Fruit fly (Drosophila melanogaster) whole organism, embryonic: Measurements from ENCODE around the gene CG3348.

Experiments
- B-H2 ChIP-seq: fragments of 200-800 bp; sonication (Bioruptor generic); optimal IDR thresholded peaks from 2 replicates; lab custom pipeline; 2018; ENCODE audit warnings: missing biosample characterization, mild to moderate bottlenecking, missing genetic modification characterization
- CG10147 ChIP-seq: fragments of 200-800 bp; sonication (Bioruptor generic); optimal IDR thresholded peaks from 2 replicates; lab custom pipeline; 2019; ENCODE audit warnings: missing biosample characterization, mild to moderate bottlenecking, missing genetic modification characterization, moderate library complexity
- CG10209 ChIP-seq: fragments of 200-800 bp; sonication (Bioruptor generic); optimal IDR thresholded peaks from 3 replicates; lab custom pipeline; 2017; ENCODE audit warnings: missing biosample characterization, mild to moderate bottlenecking, missing genetic modification characterization, missing genetic modification reagents
- CG11247 ChIP-seq: fragments of 200-800 bp; sonication (Bioruptor generic); IDR thresholded peaks from 2 replicates; pipeline ENCODE4 v1.3.6; 2022; ENCODE audit warnings: missing biosample characterization, missing genetic modification characterization
- CG11723 ChIP-seq: fragments of 200-800 bp; sonication (Bioruptor generic); optimal IDR thresholded peaks from 2 replicates; lab custom pipeline; 2017; ENCODE audit warnings: missing biosample characterization, mild to moderate bottlenecking, missing genetic modification characterization
- CG12299 ChIP-seq: fragments of 200-800 bp; sonication (Bioruptor generic); optimal IDR thresholded peaks from 2 replicates; lab custom pipeline; 2018; ENCODE audit warnings: missing biosample characterization, mild to moderate bottlenecking, missing genetic modification characterization
- CG12744 ChIP-seq: fragments of 200-800 bp; sonication (Bioruptor generic); optimal IDR thresholded peaks from 2 replicates; lab custom pipeline; 2016; ENCODE audit warnings: missing biosample characterization, missing genetic modification characterization
- CG13775 ChIP-seq: fragments of 200-800 bp; sonication (Bioruptor generic); optimal IDR thresholded peaks from 3 replicates; lab custom pipeline; 2017; ENCODE audit warnings: missing biosample characterization, mild to moderate bottlenecking, missing genetic modification characterization
- CG14965 ChIP-seq: fragments of 200-800 bp; sonication (Bioruptor generic); optimal IDR thresholded peaks from 2 replicates; lab custom pipeline; 2016; ENCODE audit warnings: missing biosample characterization, missing genetic modification characterization, borderline replicate concordance
- CG15073 ChIP-seq: fragments of 200-800 bp; sonication (Bioruptor generic); optimal IDR thresholded peaks from 2 replicates; lab custom pipeline; 2016; ENCODE audit warnings: missing biosample characterization, missing genetic modification characterization
- CG15696 ChIP-seq: fragments of 200-800 bp; sonication (Bioruptor generic); optimal IDR thresholded peaks from 2 replicates; lab custom pipeline; 2019; ENCODE audit warnings: missing biosample characterization, mild to moderate bottlenecking, missing genetic modification characterization, moderate library complexity
- CG16813 ChIP-seq: fragments of 200-800 bp; sonication (Bioruptor generic); IDR thresholded peaks from 3 replicates; pipeline ENCODE4 v1.3.6; 2022; ENCODE audit warnings: missing biosample characterization, missing genetic modification characterization; ENCODE audit not compliant: partially characterized antibody
- CG17186 ChIP-seq: fragments of 200-800 bp; sonication (Bioruptor generic); optimal IDR thresholded peaks from 3 replicates; lab custom pipeline; 2017; ENCODE audit warnings: missing biosample characterization, missing genetic modification reagents, missing genetic modification characterization
- CG17328 ChIP-seq: fragments of 200-800 bp; sonication (Bioruptor generic); IDR thresholded peaks from 2 replicates; pipeline ENCODE4 v1.3.6; 2022; ENCODE audit warnings: missing biosample characterization, missing genetic modification characterization
- CG17359 ChIP-seq: fragments of 200-800 bp; sonication (Bioruptor generic); optimal IDR thresholded peaks from 3 replicates; lab custom pipeline; 2018; ENCODE audit warnings: missing biosample characterization, mild to moderate bottlenecking, missing genetic modification characterization, moderate library complexity
- CG17361 ChIP-seq: fragments of 200-800 bp; sonication (Bioruptor generic); IDR thresholded peaks from 3 replicates; pipeline ENCODE4 v1.3.6; 2022; ENCODE audit warnings: missing biosample characterization, missing genetic modification characterization
- CG1792 ChIP-seq: fragments of 200-800 bp; sonication (Bioruptor generic); optimal IDR thresholded peaks from 2 replicates; lab custom pipeline; 2016; ENCODE audit warnings: missing biosample characterization, missing genetic modification characterization
- CG2120 ChIP-seq: fragments of 200-800 bp; sonication (Bioruptor generic); optimal IDR thresholded peaks from 3 replicates; lab custom pipeline; 2016; ENCODE audit warnings: missing biosample characterization, missing genetic modification characterization
- CG31224 ChIP-seq: fragments of 200-800 bp; sonication (Bioruptor generic); IDR thresholded peaks from 2 replicates; pipeline ENCODE4 v1.3.6; 2022; ENCODE audit warnings: missing biosample characterization, missing genetic modification characterization
- CG31388 ChIP-seq: fragments of 200-800 bp; sonication (Bioruptor generic); optimal IDR thresholded peaks from 2 replicates; lab custom pipeline; 2016; ENCODE audit warnings: missing biosample characterization, missing genetic modification characterization
- CG3163 ChIP-seq: fragments of 200-800 bp; sonication (Bioruptor generic); optimal IDR thresholded peaks from 3 replicates; lab custom pipeline; 2016; ENCODE audit warnings: missing biosample characterization, missing genetic modification characterization
- CG32772 ChIP-seq: fragments of 200-800 bp; sonication (Bioruptor generic); IDR thresholded peaks from 2 replicates; pipeline ENCODE4 v1.3.6; 2022; ENCODE audit warnings: missing biosample characterization, missing genetic modification characterization
- CG8765 ChIP-seq: fragments of 200-800 bp; sonication (Bioruptor generic); IDR thresholded peaks from 2 replicates; pipeline ENCODE4 v1.3.6; 2022; ENCODE audit warnings: missing biosample characterization, missing genetic modification characterization
- CG9932 ChIP-seq: fragments of 200-800 bp; sonication (Bioruptor generic); IDR thresholded peaks from 2 replicates; pipeline ENCODE4 v1.3.6; 2022; ENCODE audit warnings: missing biosample characterization, missing genetic modification characterization
- Gsc ChIP-seq: fragments of 200-800 bp; sonication (Bioruptor generic); IDR thresholded peaks from 2 replicates; pipeline ENCODE4 v1.3.6; 2022; ENCODE audit warnings: missing biosample characterization, missing genetic modification characterization
- HHEX ChIP-seq: fragments of 200-800 bp; sonication (Bioruptor generic); optimal IDR thresholded peaks from 3 replicates; lab custom pipeline; 2017; ENCODE audit warnings: missing biosample characterization, mild to moderate bottlenecking, missing genetic modification characterization, missing genetic modification reagents
- HLH3B ChIP-seq: fragments of 200-800 bp; sonication (Bioruptor generic); IDR thresholded peaks from 2 replicates; pipeline ENCODE4 v1.3.6; 2022; ENCODE audit warnings: missing biosample characterization, missing genetic modification characterization
- Hmr ChIP-seq: fragments of 200-800 bp; sonication (Bioruptor generic); optimal IDR thresholded peaks from 3 replicates; lab custom pipeline; 2017; ENCODE audit warnings: mild to moderate bottlenecking, missing biosample characterization, missing genetic modification reagents, missing genetic modification characterization
- Hr3 ChIP-seq: fragments of 200-800 bp; sonication (Bioruptor generic); optimal IDR thresholded peaks from 3 replicates; lab custom pipeline; 2016; ENCODE audit warnings: missing biosample characterization, missing genetic modification characterization
- Lim3 ChIP-seq: fragments of 200-800 bp; sonication (Bioruptor generic); IDR thresholded peaks from 2 replicates; pipeline ENCODE4 v1.3.6; 2022; ENCODE audit warnings: missing biosample characterization, missing genetic modification characterization
- MBD-R2 ChIP-seq: fragments of 200-800 bp; sonication (Bioruptor generic); IDR thresholded peaks from 2 replicates; pipeline ENCODE4 v1.3.6; 2022; ENCODE audit warnings: missing biosample characterization, missing genetic modification characterization
- NC2α ChIP-seq: fragments of 200-800 bp; sonication (Bioruptor generic); optimal IDR thresholded peaks from 2 replicates; lab custom pipeline; 2016; ENCODE audit warnings: missing biosample characterization, missing genetic modification characterization
- NK7.1 ChIP-seq: fragments of 200-800 bp; sonication (Bioruptor generic); optimal IDR thresholded peaks from 3 replicates; lab custom pipeline; 2016; ENCODE audit warnings: missing biosample characterization, missing genetic modification characterization
- Ravus ChIP-seq: fragments of 200-800 bp; sonication (Bioruptor generic); IDR thresholded peaks from 2 replicates; pipeline ENCODE4 v1.3.6; 2022; ENCODE audit warnings: missing biosample characterization, missing genetic modification characterization
- Usf ChIP-seq: fragments of 200-800 bp; sonication (Bioruptor generic); optimal IDR thresholded peaks from 2 replicates; lab custom pipeline; 2017; ENCODE audit warnings: missing genotype, missing biosample characterization, missing genetic modification characterization
- al ChIP-seq: fragments of 200-800 bp; sonication (Bioruptor generic); IDR thresholded peaks from 2 replicates; pipeline ENCODE4 v1.3.6; 2022; ENCODE audit warnings: missing biosample characterization, missing genetic modification characterization
- cato ChIP-seq: fragments of 200-800 bp; sonication (Bioruptor generic); optimal IDR thresholded peaks from 2 replicates; lab custom pipeline; 2016; ENCODE audit warnings: missing biosample characterization, missing genetic modification characterization, borderline replicate concordance
- ci ChIP-seq: fragments of 200-800 bp; sonication (Bioruptor generic); IDR thresholded peaks from 3 replicates; pipeline ENCODE4 v1.3.6; 2022; ENCODE audit warnings: missing biosample characterization, missing genetic modification characterization
- crc ChIP-seq: fragments of 200-800 bp; sonication (Bioruptor generic); optimal IDR thresholded peaks from 2 replicates; lab custom pipeline; 2016; ENCODE audit warnings: missing biosample characterization, missing genetic modification characterization
- exex ChIP-seq: fragments of 200-800 bp; sonication (Bioruptor generic); optimal IDR thresholded peaks from 4 replicates; lab custom pipeline; 2018; ENCODE audit warnings: missing biosample characterization, mild to moderate bottlenecking, missing genetic modification characterization, moderate library complexity
- grn ChIP-seq: fragments of 200-800 bp; sonication (Bioruptor generic); optimal IDR thresholded peaks from 3 replicates; lab custom pipeline; 2017; ENCODE audit warnings: missing biosample characterization, missing genetic modification characterization
- inv ChIP-seq: fragments of 200-800 bp; sonication (Bioruptor generic); IDR thresholded peaks from 2 replicates; pipeline ENCODE4 v1.3.6; 2022; ENCODE audit warnings: missing biosample characterization, missing genetic modification characterization; ENCODE audit not compliant: partially characterized antibody
- nerfin-1 ChIP-seq: fragments of 200-800 bp; sonication (Bioruptor generic); optimal IDR thresholded peaks from 3 replicates; lab custom pipeline; 2019; ENCODE audit warnings: missing biosample characterization, mild to moderate bottlenecking, missing genetic modification characterization, moderate library complexity
- org-1 ChIP-seq: fragments of 200-800 bp; sonication (Bioruptor generic); optimal IDR thresholded peaks from 2 replicates; lab custom pipeline; 2017; ENCODE audit warnings: missing biosample characterization, missing genetic modification characterization
- seq ChIP-seq: fragments of 200-800 bp; sonication (Bioruptor generic); IDR thresholded peaks from 2 replicates; pipeline ENCODE4 v1.3.6; 2022; ENCODE audit warnings: missing biosample characterization, missing genetic modification characterization
- slbo ChIP-seq: fragments of 200-800 bp; sonication (Bioruptor generic); IDR thresholded peaks from 2 replicates; pipeline ENCODE4 v1.3.6; 2022; ENCODE audit warnings: missing biosample characterization, missing genetic modification characterization
- slp2 ChIP-seq: fragments of 200-800 bp; sonication (Bioruptor generic); optimal IDR thresholded peaks from 2 replicates; lab custom pipeline; 2016; ENCODE audit warnings: missing biosample characterization, missing genetic modification characterization
- tgo ChIP-seq: fragments of 200-800 bp; sonication (Bioruptor generic); IDR thresholded peaks from 3 replicates; pipeline ENCODE4 v1.3.6; 2022; ENCODE audit warnings: missing biosample characterization, missing genetic modification characterization
- twi ChIP-seq: fragments of 200-800 bp; optimal IDR thresholded peaks from 2 replicates; lab custom pipeline; 2019; ENCODE audit warnings: missing biosample characterization, mild to moderate bottlenecking, missing genetic modification characterization, moderate library complexity
- zfh2 ChIP-seq: fragments of 200-800 bp; sonication (Bioruptor generic); optimal IDR thresholded peaks from 2 replicates; lab custom pipeline; 2016; ENCODE audit warnings: missing biosample characterization, missing genetic modification characterization

CG3348 gene

dm6 chr3R:27292159-27292880 is at the start of gene CG3348 (continued):
- no peak for TF ChIP-seq exex (tag; lab: Kevin White, UChicago)
- peak; percentile 83 for TF ChIP-seq CG9932 (GFP tag; lab: Robert Waterston, UW)
- peak; percentile 12 for TF ChIP-seq slp2 (GFP tag; lab: Kevin White, UChicago)
- TF ChIP-seq CG2120, result peak; percentile 94
- TF ChIP-seq Usf, result peak; percentile 81
- peak; percentile 82 for TF ChIP-seq HHEX (GFP tag; lab: Kevin White, UChicago)
- no peak for TF ChIP-seq CG17186
- peak; percentile 68 for TF ChIP-seq seq (GFP tag; lab: Robert Waterston, UW)
- TF ChIP-seq CG10209 (GFP tag; lab: Kevin White, UChicago), result peak; percentile 65
- no peak for TF ChIP-seq CG31388 (GFP tag; lab: Kevin White, UChicago)
- TF ChIP-seq CG17359, result peak; percentile 78
- peak; percentile 50 for TF ChIP-seq Ravus (GFP tag; lab: Robert Waterston, UW)
- no peak for TF ChIP-seq NC2α (GFP tag; lab: Kevin White, UChicago)
- no peak for TF ChIP-seq inv
- peak; percentile 67 for TF ChIP-seq CG1792
- peak; percentile 30 for TF ChIP-seq CG12299 (tag; lab: Kevin White, UChicago)
- peak; percentile 83 for TF ChIP-seq al (GFP tag; lab: Robert Waterston, UW)
- TF ChIP-seq CG10147 (GFP tag; lab: Kevin White, UChicago), result peak; percentile 90
- TF ChIP-seq HLH3B (GFP tag; lab: Robert Waterston, UW), result peak; percentile 61; the same call in 1 of the 2 replicates
- peak; percentile 34 for TF ChIP-seq NK7.1
- no peak for TF ChIP-seq CG3163
- TF ChIP-seq Hmr (GFP tag; lab: Kevin White, UChicago), result peak; percentile 85
- TF ChIP-seq slbo (GFP tag; lab: Robert Waterston, UW), result peak; percentile 92
- TF ChIP-seq CG15696 (tag; lab: Kevin White, UChicago), result peak; percentile 64
- peak; percentile 61 for TF ChIP-seq CG17361 (GFP tag; lab: Robert Waterston, UW)
- peak; percentile 61; the same call in 1 of the 2 replicates for TF ChIP-seq MBD-R2
- TF ChIP-seq tgo (GFP tag; lab: Robert Waterston, UW), result peak; percentile 75
- TF ChIP-seq ci (GFP tag; lab: Robert Waterston, UW), result peak; percentile 65; the same call in 2 of the 3 replicates
- peak; percentile 75 for TF ChIP-seq CG11247 (GFP tag; lab: Robert Waterston, UW)
- peak; percentile 57 for TF ChIP-seq nerfin-1 (tag; lab: Kevin White, UChicago)
- TF ChIP-seq Hr3, result peak; percentile 58
- TF ChIP-seq CG8765, result peak; percentile 48; the same call in 1 of the 2 replicates
- TF ChIP-seq CG12744 (GFP tag; lab: Kevin White, UChicago), result peak; percentile 42
- TF ChIP-seq zfh2 (GFP tag; lab: Kevin White, UChicago), result peak; percentile 88
- TF ChIP-seq CG32772 (GFP tag; lab: Robert Waterston, UW), result no peak
- TF ChIP-seq grn (GFP tag; lab: Kevin White, UChicago), result no peak
- TF ChIP-seq crc (GFP tag; lab: Kevin White, UChicago), result peak; percentile 49
- peak; percentile 73 for TF ChIP-seq CG13775 (GFP tag; lab: Kevin White, UChicago)
- TF ChIP-seq CG16813, result no peak
- TF ChIP-seq CG15073 (GFP tag; lab: Kevin White, UChicago), result no peak
- TF ChIP-seq Lim3 (GFP tag; lab: Robert Waterston, UW), result no peak
- no peak for TF ChIP-seq Gsc (GFP tag; lab: Robert Waterston, UW)
- TF ChIP-seq cato (GFP tag; lab: Kevin White, UChicago), result no peak
- TF ChIP-seq CG14965 (GFP tag; lab: Kevin White, UChicago), result peak; percentile 16
- no peak for TF ChIP-seq twi (tag; lab: Kevin White, UChicago)
- TF ChIP-seq CG11723 (GFP tag; lab: Kevin White, UChicago), result peak; percentile 35
- TF ChIP-seq CG17328 (GFP tag; lab: Robert Waterston, UW), result peak; percentile 71
- peak; percentile 36 for TF ChIP-seq org-1 (GFP tag; lab: Kevin White, UChicago)
- TF ChIP-seq B-H2 (GFP tag; lab: Kevin White, UChicago), result peak; percentile 70
- TF ChIP-seq CG31224 (GFP tag; lab: Robert Waterston, UW), result peak; percentile 83
